Fruit fly (Drosophila melanogaster): ENCODE measurements around the gene NTPase.

NTPase gene

DNA sequence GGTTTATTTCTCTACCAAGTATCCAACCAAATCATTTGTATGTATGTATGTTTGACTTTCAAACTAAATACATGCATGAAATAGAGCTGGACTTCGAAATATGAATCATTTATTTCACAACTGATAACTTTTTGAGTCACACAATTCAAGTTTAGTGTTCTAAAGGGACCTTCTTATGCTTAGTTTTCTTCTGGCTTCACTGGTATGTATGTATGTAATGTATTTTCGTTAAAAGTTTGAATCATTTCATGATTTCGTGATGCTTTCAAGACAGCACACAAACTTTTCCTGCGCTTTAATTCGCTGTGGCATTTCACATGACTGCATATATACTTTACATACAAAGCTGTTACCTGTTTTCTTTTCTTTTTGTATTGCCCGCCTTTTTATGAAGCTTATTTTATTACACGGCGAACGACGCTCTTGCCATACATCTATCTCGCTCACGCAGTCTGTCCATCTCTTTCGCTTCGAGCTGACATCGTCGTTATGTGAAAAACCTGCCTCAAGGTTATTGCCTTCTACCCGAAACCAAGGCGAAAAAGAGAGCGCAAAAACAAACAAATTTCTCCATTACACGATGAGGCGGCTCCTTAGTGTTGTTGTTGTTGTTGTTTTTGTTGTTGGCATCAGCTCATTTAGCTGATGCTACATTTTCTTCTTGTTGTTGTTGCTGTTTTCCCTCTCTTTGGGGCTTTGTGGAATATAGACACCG lies 22.9 kb upstream of the NTPase start:
- TF ChIP-seq usp (GFP tag; optimal IDR thresholded peaks at IDR 0.05) (no peak), CrebA (GFP tag; optimal IDR thresholded peaks at IDR 0.05; ENCODE audit: borderline replicate concordance) (no peak), pan (optimal IDR thresholded peaks at IDR 0.05) (no peak), Vsx2 (GFP tag; optimal IDR thresholded peaks at IDR 0.05; ENCODE audit: partially characterized antibody) (peak; percentile 7), Sp1 (GFP tag; optimal IDR thresholded peaks at IDR 0.05) (peak; percentile 33), lola (GFP tag; optimal IDR thresholded peaks at IDR 0.05) (no peak), Jra (GFP tag; optimal IDR thresholded peaks at IDR 0.05) (no peak), fru (GFP tag; optimal IDR thresholded peaks at IDR 0.05) (peak; percentile 36), sv (GFP tag; optimal IDR thresholded peaks at IDR 0.05) (no peak), OdsH (GFP tag; optimal IDR thresholded peaks at IDR 0.05) (peak; percentile 17), h (GFP tag; optimal IDR thresholded peaks at IDR 0.05) (peak; percentile 25), tai (GFP tag; optimal IDR thresholded peaks at IDR 0.05) (peak; percentile 28), jim (GFP tag; optimal IDR thresholded peaks at IDR 0.05) (peak; percentile 29), Rel (GFP tag; optimal IDR thresholded peaks at IDR 0.05) (no peak), Rel (tag; optimal IDR thresholded peaks at IDR 0.05) (peak; percentile 87), Myc (optimal IDR thresholded peaks at IDR 0.05) (no peak), psq (GFP tag; optimal IDR thresholded peaks at IDR 0.05) (peak; percentile 74)

DNA sequence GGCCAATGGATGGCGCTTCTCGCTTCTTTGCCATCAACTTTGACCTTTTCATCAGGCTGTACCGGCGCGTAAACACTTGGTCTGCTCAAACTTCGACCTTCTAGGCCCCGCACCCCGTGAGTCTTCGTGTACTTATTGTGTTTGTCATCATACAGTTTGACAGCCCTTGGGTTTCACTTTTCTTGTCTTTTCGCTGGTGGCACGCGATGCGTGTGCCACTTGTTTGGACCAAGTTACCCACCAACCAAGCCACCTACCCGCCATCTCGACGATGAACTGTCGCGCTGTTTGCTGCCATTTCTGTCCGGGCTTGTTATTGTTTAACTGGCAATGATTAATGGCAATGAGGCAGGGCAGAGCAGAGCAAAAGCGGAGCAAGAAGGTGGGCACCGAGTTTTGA lies 22.1 kb upstream of the NTPase start:
- TF ChIP-seq dmrt93B (GFP tag; optimal IDR thresholded peaks at IDR 0.05) (no peak), Vsx2 (GFP tag; optimal IDR thresholded peaks at IDR 0.05; ENCODE audit: partially characterized antibody) (no peak), Dfd (GFP tag; optimal IDR thresholded peaks at IDR 0.05) (no peak), Hr78 (GFP tag; optimal IDR thresholded peaks at IDR 0.05) (no peak), Jra (GFP tag; optimal IDR thresholded peaks at IDR 0.05) (no peak), CG32264 (GFP tag; optimal IDR thresholded peaks at IDR 0.05) (no peak), sage (GFP tag; optimal IDR thresholded peaks at IDR 0.05) (no peak), brk (GFP tag; optimal IDR thresholded peaks at IDR 0.05) (no peak), Myc (optimal IDR thresholded peaks at IDR 0.05) (no peak)

DNA sequence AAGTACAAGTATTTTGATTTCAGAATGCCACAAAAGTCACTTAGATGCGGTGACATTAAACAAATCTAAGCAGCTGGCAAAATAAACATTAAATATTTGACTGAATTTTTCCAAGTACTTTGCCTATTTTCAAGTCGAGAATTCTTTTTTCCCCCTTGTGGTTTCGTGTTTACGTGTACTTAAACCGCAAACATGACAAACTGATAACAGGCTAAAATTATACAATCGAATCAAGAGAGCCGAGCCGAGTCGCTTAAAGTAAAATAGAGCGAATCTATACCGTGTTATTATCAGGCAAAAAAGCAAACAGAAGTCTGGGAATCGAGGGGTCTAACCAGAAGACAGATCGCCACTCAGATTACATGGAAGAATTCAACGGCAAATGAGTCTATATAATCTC lies 20.5 kb upstream of the NTPase start:
- TF ChIP-seq Vsx2 (GFP tag; optimal IDR thresholded peaks at IDR 0.05; ENCODE audit: partially characterized antibody) = no peak
- no peak for TF ChIP-seq woc (GFP tag; optimal IDR thresholded peaks at IDR 0.05)

DNA sequence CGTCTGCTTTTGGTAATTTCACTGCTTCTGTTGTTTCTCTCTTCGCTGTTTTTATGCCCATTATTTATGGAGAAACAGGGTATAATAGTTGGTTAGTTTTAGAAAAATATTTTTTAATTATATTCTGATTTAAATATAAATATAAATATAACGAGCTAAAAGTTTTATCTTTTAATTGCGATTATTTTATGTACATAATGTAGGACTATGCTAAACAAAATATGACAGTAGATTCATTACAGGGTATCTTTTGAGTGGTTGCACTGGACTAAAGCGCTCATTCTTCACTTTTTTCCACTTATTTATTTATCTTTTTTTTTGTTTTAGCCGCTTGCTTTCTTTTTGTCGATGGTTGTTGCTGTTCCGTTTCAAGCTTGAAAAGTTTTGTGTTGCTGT lies 19.4 kb upstream of the NTPase start:
- TF ChIP-seq Abd-B (GFP tag; optimal IDR thresholded peaks at IDR 0.05) (no peak), Jra (GFP tag; optimal IDR thresholded peaks at IDR 0.05) (no peak), br (GFP tag; optimal IDR thresholded peaks at IDR 0.05) (no peak), tai (GFP tag; optimal IDR thresholded peaks at IDR 0.05) (no peak), CG9705 (GFP tag; optimal IDR thresholded peaks at IDR 0.05) (no peak), N (GFP tag; optimal IDR thresholded peaks at IDR 0.05) (no peak), woc (GFP tag; optimal IDR thresholded peaks at IDR 0.05) (no peak), HLH106 (tag; optimal IDR thresholded peaks at IDR 0.05) (peak; percentile 50), psq (GFP tag; optimal IDR thresholded peaks at IDR 0.05) (peak; percentile 89), Myc (optimal IDR thresholded peaks at IDR 0.05) (no peak), Hr83 (GFP tag; optimal IDR thresholded peaks at IDR 0.05; ENCODE audit: poor library complexity, severe bottlenecking) (no peak), GATAd (GFP tag; optimal IDR thresholded peaks at IDR 0.05) (no peak), brk (GFP tag; optimal IDR thresholded peaks at IDR 0.05) (no peak), dl (GFP tag; optimal IDR thresholded peaks at IDR 0.05; ENCODE audit: insufficient read depth in 1 of 2, partially characterized antibody in 2 of 2) (no peak), CG32264 (GFP tag; optimal IDR thresholded peaks at IDR 0.05) (no peak), foxo (GFP tag; optimal IDR thresholded peaks at IDR 0.05) (peak in 1 of 2 experiments; percentile 68), Vsx2 (GFP tag; optimal IDR thresholded peaks at IDR 0.05; ENCODE audit: partially characterized antibody) (no peak), Hnf4 (GFP tag; optimal IDR thresholded peaks at IDR 0.05) (peak; percentile 9), usp (GFP tag; optimal IDR thresholded peaks at IDR 0.05) (no peak), rgr (GFP tag; optimal IDR thresholded peaks at IDR 0.05) (peak; percentile 65), Dfd (GFP tag; optimal IDR thresholded peaks at IDR 0.05) (no peak), Rel (GFP tag; optimal IDR thresholded peaks at IDR 0.05) (no peak), Rel (tag; optimal IDR thresholded peaks at IDR 0.05) (no peak), dsf (GFP tag; optimal IDR thresholded peaks at IDR 0.05; ENCODE audit: borderline replicate concordance) (no peak), fru (GFP tag; optimal IDR thresholded peaks at IDR 0.05) (peak; percentile 52), ey (GFP tag; optimal IDR thresholded peaks at IDR 0.05) (no peak), Hr78 (GFP tag; optimal IDR thresholded peaks at IDR 0.05) (no peak), jim (GFP tag; optimal IDR thresholded peaks at IDR 0.05) (no peak), h (GFP tag; optimal IDR thresholded peaks at IDR 0.05) (peak; percentile 45), OdsH (GFP tag; optimal IDR thresholded peaks at IDR 0.05) (peak; percentile 53), Sp1 (GFP tag; optimal IDR thresholded peaks at IDR 0.05) (peak; percentile 64), sage (GFP tag; optimal IDR thresholded peaks at IDR 0.05) (no peak), lola (GFP tag; optimal IDR thresholded peaks at IDR 0.05) (no peak), Dif (GFP tag; optimal IDR thresholded peaks at IDR 0.05; ENCODE audit: partially characterized antibody) (no peak), Mio (GFP tag; optimal IDR thresholded peaks at IDR 0.05) (no peak), dmrt93B (GFP tag; optimal IDR thresholded peaks at IDR 0.05) (peak; percentile 19), CrebA (GFP tag; optimal IDR thresholded peaks at IDR 0.05; ENCODE audit: borderline replicate concordance) (no peak), sv (GFP tag; optimal IDR thresholded peaks at IDR 0.05) (no peak), pan (optimal IDR thresholded peaks at IDR 0.05) (no peak)
